Comparison of ENCODE assay signal across 1 worm cellular context in genomic region chrIV:13098652-13099051, ce11.
A peak's percentile ranks its signal among the peaks of the same experiment; 100 is the strongest.
TF ChIP-seq lines count a peak whose summit lies in the region.

dli-1 (minus strand) TSS chrIV:13098792.
tin-9.2 (plus strand) TSS chrIV:13098995.
exos-4.1 (plus strand) TSS chrIV:13098999.

TF ChIP-seq in whole organism, L4 larva, 104 proteins besides CTCF, POLR2A, EP300 and RAD21 (continued from another document):
- no peak for TF ChIP-seq T26A8.4 (GFP tag; IDR thresholded peaks at IDR 0.05; lab: Robert Waterston, UW)
- peak; percentile 42 for TF ChIP-seq arid-1 (GFP tag; conservative IDR thresholded peaks at IDR 0.05; lab: Robert Waterston, UW)
- TF ChIP-seq ama-1 (optimal IDR thresholded peaks at IDR 0.05; lab: Kevin White, UChicago): no peak
- TF ChIP-seq lin-29 (GFP tag; IDR thresholded peaks at IDR 0.05; lab: Robert Waterston, UW): no peak
- no peak for TF ChIP-seq tra-1 (GFP tag; IDR thresholded peaks at IDR 0.05; lab: Robert Waterston, UW)
- peak in 1 of 2 experiments; percentile 15 for TF ChIP-seq hif-1 (tag; optimal IDR thresholded peaks at IDR 0.05; lab: Kevin White, UChicago)
- TF ChIP-seq lin-1 (GFP tag; IDR thresholded peaks at IDR 0.05; lab: Robert Waterston, UW): no peak
- no peak for TF ChIP-seq saeg-2 (GFP tag; IDR thresholded peaks at IDR 0.05; lab: Robert Waterston, UW)
- TF ChIP-seq vab-7 (GFP tag; IDR thresholded peaks at IDR 0.05; lab: Robert Waterston, UW): no peak
- TF ChIP-seq fkh-10 (GFP tag; optimal IDR thresholded peaks at IDR 0.05; lab: Kevin White, UChicago): peak; percentile 34
- peak; percentile 52 for TF ChIP-seq hlh-11 (tag; optimal IDR thresholded peaks at IDR 0.05; lab: Kevin White, UChicago)
- peak; percentile 3 for TF ChIP-seq ces-1 (GFP tag; optimal IDR thresholded peaks at IDR 0.05; lab: Kevin White, UChicago)
- no peak for TF ChIP-seq nhr-237 (tag; optimal IDR thresholded peaks at IDR 0.05; lab: Kevin White, UChicago)
- no peak for TF ChIP-seq ztf-11 (tag; optimal IDR thresholded peaks at IDR 0.05; lab: Kevin White, UChicago)
